Worm (Caenorhabditis elegans): ENCODE results near the gene nca-2.

Gene nca-2

DNA sequence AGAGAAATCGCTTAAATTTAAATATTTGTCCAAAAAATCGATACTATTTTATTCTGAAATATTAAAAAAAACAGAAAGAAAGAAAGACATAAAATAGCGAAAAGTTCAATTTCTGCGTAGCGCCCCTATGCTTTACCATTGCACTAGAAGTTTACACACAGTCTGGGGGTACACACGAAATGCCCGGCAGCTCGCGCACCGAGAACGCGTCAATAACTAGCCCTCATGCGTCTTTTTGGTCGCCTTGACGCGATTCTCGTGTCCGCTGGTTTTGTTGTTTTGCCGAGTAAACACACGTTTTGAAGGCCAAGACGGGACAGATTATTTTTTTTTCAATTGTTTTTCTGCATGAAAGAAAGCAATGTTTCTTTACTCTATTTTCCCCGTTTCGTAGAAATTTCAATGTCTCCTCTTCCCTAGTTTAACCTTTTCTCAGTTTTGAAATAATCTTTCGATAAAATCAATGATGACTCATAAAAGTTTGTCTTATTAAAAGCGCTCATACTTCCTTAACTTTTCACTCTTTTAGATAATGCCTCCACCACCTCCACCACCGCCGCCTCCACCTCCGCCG lies 52.8 kb downstream of the nca-2 start, which contains the start of gene wip-1 (continued):
- TF ChIP-seq die-1 (tag; optimal IDR thresholded peaks at IDR 0.05) (peak; percentile 72), cebp-2 (GFP tag; IDR thresholded peaks at IDR 0.05) (peak; percentile 81; the same call in 1 of the 2 replicates), B0336.3 (GFP tag; IDR thresholded peaks at IDR 0.05) (peak; percentile 99), bed-2 (GFP tag; IDR thresholded peaks at IDR 0.05) (peak; percentile 56; the same call in 1 of the 2 replicates), unc-62 (GFP tag; optimal IDR thresholded peaks at IDR 0.05) (peak; percentile 17), madf-10 (tag; optimal IDR thresholded peaks at IDR 0.05) (peak; percentile 93), sea-2 (GFP tag; IDR thresholded peaks at IDR 0.05) (peak; percentile 87), akir-1 (GFP tag; optimal IDR thresholded peaks at IDR 0.05) (peak; percentile 59), ztf-6 (GFP tag; IDR thresholded peaks at IDR 0.05) (0 out of 2 replicates have a peak, but pooled peaks have one; percentile 73), ztf-3 (GFP tag; optimal IDR thresholded peaks at IDR 0.05) (peak; percentile 73), F39B2.1 (GFP tag; IDR thresholded peaks at IDR 0.05) (peak; percentile 93), Y53G8AR.9 (GFP tag; conservative IDR thresholded peaks at IDR 0.05) (peak; percentile 98), ccch-3 (GFP tag; optimal IDR thresholded peaks at IDR 0.05) (no peak), ztf-22 (GFP tag; optimal IDR thresholded peaks at IDR 0.05) (peak; percentile 91), dpff-1 (tag; optimal IDR thresholded peaks at IDR 0.05) (no peak), Y53F4B.3 (GFP tag; IDR thresholded peaks at IDR 0.05) (peak; percentile 88), ceh-79 (tag; optimal IDR thresholded peaks at IDR 0.05) (peak; percentile 70), hrde-1 (tag; optimal IDR thresholded peaks at IDR 0.05; ENCODE audit: borderline replicate concordance) (peak; percentile 82), unc-130 (GFP tag; optimal IDR thresholded peaks at IDR 0.05) (peak; percentile 96), pha-4 (tag; optimal IDR thresholded peaks at IDR 0.05) (peak; percentile 80), rec-8 (tag; optimal IDR thresholded peaks at IDR 0.05) (peak; percentile 31 to 60), dpl-1 (GFP tag; optimal IDR thresholded peaks at IDR 0.05) (peak; percentile 86), K11D2.4 (GFP tag; IDR thresholded peaks at IDR 0.05) (peak; percentile 94), gei-17 (GFP tag; optimal IDR thresholded peaks at IDR 0.05) (peak; percentile 85), mes-4 (tag; optimal IDR thresholded peaks at IDR 0.05) (no peak), sptf-2 (GFP tag; optimal IDR thresholded peaks at IDR 0.05) (peak; percentile 91), ekl-4 (GFP tag; IDR thresholded peaks at IDR 0.05) (peak; percentile 98), F10E7.11 (tag; optimal IDR thresholded peaks at IDR 0.05) (peak; percentile 71), snpc-1.1 (tag; optimal IDR thresholded peaks at IDR 0.05; ENCODE audit: insufficient read depth) (peak; percentile 81), ceh-100 (GFP tag; IDR thresholded peaks at IDR 0.05) (peak; percentile 89), tbx-9 (tag; optimal IDR thresholded peaks at IDR 0.05; ENCODE audit: borderline replicate concordance) (no peak), egl-18 (GFP tag; IDR thresholded peaks at IDR 0.05) (peak; percentile 86), F52B5.7 (tag; optimal IDR thresholded peaks at IDR 0.05) (peak; percentile 67), tlf-1 (GFP tag; optimal IDR thresholded peaks at IDR 0.05) (peak; percentile 99), ZK185.1 (tag; optimal IDR thresholded peaks at IDR 0.05; ENCODE audit: poor library complexity, severe bottlenecking) (peak; percentile 96), madf-3 (GFP tag; IDR thresholded peaks at IDR 0.05) (peak; percentile 96), sdz-38 (tag; optimal IDR thresholded peaks at IDR 0.05) (no peak), rcor-1 (GFP tag; IDR thresholded peaks at IDR 0.05) (peak; percentile 98), B0019.2 (GFP tag; conservative IDR thresholded peaks at IDR 0.05) (peak; percentile 91), somi-1 (GFP tag; optimal IDR thresholded peaks at IDR 0.05) (peak; percentile 94), pbrm-1 (GFP tag; IDR thresholded peaks at IDR 0.05) (peak; percentile 99), madf-6 (GFP tag; IDR thresholded peaks at IDR 0.05) (peak; percentile 97), nfya-1 (tag; optimal IDR thresholded peaks at IDR 0.05; ENCODE audit: borderline replicate concordance, insufficient read depth) (no peak), aptf-2 (GFP tag; conservative IDR thresholded peaks at IDR 0.05) (peak; percentile 79), nhr-179 (tag; optimal IDR thresholded peaks at IDR 0.05) (no peak), Y79H2A.3 (GFP tag; conservative IDR thresholded peaks at IDR 0.05) (peak; percentile 83), Y56A3A.18 (GFP tag; IDR thresholded peaks at IDR 0.05) (peak; percentile 95), F57C9.4 (tag; optimal IDR thresholded peaks at IDR 0.05) (no peak)
